Worm (Caenorhabditis elegans): ENCODE data around the gene sru-20.
"Not testable (repeated sequence)": the region's sequence is repeated elsewhere in the genome, so short reads cannot be mapped to it uniquely, and the experiment has no call there.

- TF ChIP-seq isw-1 (GFP tag; IDR thresholded peaks at IDR 0.05); ztf-11 (tag; optimal IDR thresholded peaks at IDR 0.05); unc-62 (GFP tag; optimal IDR thresholded peaks at IDR 0.05); lin-39 (tag; optimal IDR thresholded peaks at IDR 0.05); pqm-1 (tag; optimal IDR thresholded peaks at IDR 0.05); unc-130 (tag; optimal IDR thresholded peaks at IDR 0.05); nhr-85 (tag): not testable (repeated sequence)
Observed at ce11 chrIV:12478711-12479110, 16.6 kb upstream of the sru-20 start, which contains the start of gene igdb-1.

Data from whole organism, L1 larva.